Fruit fly (Drosophila melanogaster) Kc167 (cell line): ENCODE data around the gene lectin-21Cb.

ENCODE experiments used
- Myc ChIP-seq: fragments of >200 bp; optimal IDR thresholded peaks from 2 replicates; lab custom pipeline; 2017; ENCODE audit warnings: missing external identifiers
- Sin3A ChIP-seq: fragments of >200 bp; optimal IDR thresholded peaks from 2 replicates; lab custom pipeline; 2018; ENCODE audit warnings: missing external identifiers
- h ChIP-seq: fragments of >200 bp; optimal IDR thresholded peaks from 3 replicates; lab custom pipeline; 2018; ENCODE audit warnings: missing external identifiers
- ttk ChIP-seq: sonication (Bioruptor generic); optimal IDR thresholded peaks from 2 replicates; lab custom pipeline; 2017; ENCODE audit warnings: missing external identifiers

DNA sequence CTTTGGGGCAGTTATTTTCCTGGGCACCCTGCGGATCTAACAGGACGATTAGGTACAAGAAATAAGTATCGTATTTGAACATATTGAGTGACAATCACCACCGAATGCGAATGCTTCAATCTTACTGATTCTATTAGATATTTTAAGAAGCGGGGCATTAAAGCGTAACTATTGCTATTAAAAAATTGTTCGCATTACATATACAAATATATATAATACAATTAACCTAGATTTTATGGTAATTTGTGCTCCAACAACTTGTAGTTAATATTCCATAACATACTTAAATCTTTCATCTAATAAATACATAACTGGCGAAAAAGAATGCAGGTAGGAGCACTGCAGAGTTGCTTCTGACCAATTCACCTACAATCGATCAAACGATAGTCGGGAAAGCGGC lies at the start of gene lectin-21Cb:
- no peak for TF ChIP-seq Myc (lab: Kevin White, UChicago)
- TF ChIP-seq ttk (lab: Kevin White, UChicago) = no peak
- TF ChIP-seq h (lab: Kevin White, UChicago) = no peak
- TF ChIP-seq Sin3A (lab: Kevin White, UChicago) = no peak
